Fruit fly (Drosophila melanogaster) whole organism, pupa: ENCODE data around the gene wus.

ENCODE experiments used
- CG10348 ChIP-seq: fragments of 200-800 bp; sonication (Bioruptor generic); IDR thresholded peaks from 2 replicates; pipeline ENCODE4 v1.3.6; 2022; ENCODE audit warnings: missing biosample characterization, missing genetic modification characterization
- CG12605 ChIP-seq: fragments of 200-800 bp; sonication (Bioruptor generic); IDR thresholded peaks from 2 replicates; pipeline ENCODE4 v1.3.6; 2022; ENCODE audit warnings: missing biosample characterization, missing genetic modification characterization
- CG13204 ChIP-seq: fragments of 200-800 bp; sonication (Bioruptor generic); optimal IDR thresholded peaks from 2 replicates; lab custom pipeline; 2018; ENCODE audit warnings: missing biosample characterization, mild to moderate bottlenecking, missing genetic modification characterization, moderate library complexity
- CG14655 ChIP-seq: fragments of 200-800 bp; sonication (Bioruptor generic); optimal IDR thresholded peaks from 3 replicates; lab custom pipeline; 2017; ENCODE audit warnings: mild to moderate bottlenecking, missing biosample characterization, missing genetic modification reagents, missing genetic modification characterization
- CG15710 ChIP-seq: fragments of 200-800 bp; sonication (Bioruptor generic); optimal IDR thresholded peaks from 2 replicates; lab custom pipeline; 2018; ENCODE audit warnings: missing biosample characterization, mild to moderate bottlenecking, missing genetic modification characterization, moderate library complexity
- CG17806 ChIP-seq: fragments of 200-800 bp; sonication (Bioruptor generic); optimal IDR thresholded peaks from 2 replicates; lab custom pipeline; 2018; ENCODE audit warnings: missing biosample characterization, mild to moderate bottlenecking, missing genetic modification characterization, moderate library complexity
- CG32121 ChIP-seq: fragments of 200-800 bp; sonication (Bioruptor generic); IDR thresholded peaks from 2 replicates; pipeline ENCODE4 v1.3.6; 2022; ENCODE audit warnings: missing biosample characterization, missing genetic modification characterization
- CG34367 ChIP-seq: fragments of 200-800 bp; sonication (Bioruptor generic); optimal IDR thresholded peaks from 2 replicates; lab custom pipeline; 2018; ENCODE audit warnings: missing biosample characterization, mild to moderate bottlenecking, missing genetic modification characterization
- CG4496 ChIP-seq: fragments of 200-800 bp; sonication (Bioruptor generic); IDR thresholded peaks from 3 replicates; pipeline ENCODE4 v1.3.6; 2022; ENCODE audit warnings: missing biosample characterization, missing genetic modification characterization
- CG8159 ChIP-seq: fragments of 200-800 bp; sonication (Bioruptor generic); optimal IDR thresholded peaks from 3 replicates; lab custom pipeline; 2018; ENCODE audit warnings: missing biosample characterization, mild to moderate bottlenecking, missing genetic modification characterization, moderate library complexity
- CG8301 ChIP-seq: fragments of 200-800 bp; sonication (Bioruptor generic); optimal IDR thresholded peaks from 2 replicates; lab custom pipeline; 2018; ENCODE audit warnings: missing biosample characterization, mild to moderate bottlenecking, missing genetic modification characterization
- CG9948 ChIP-seq: fragments of 200-800 bp; sonication (Bioruptor generic); optimal IDR thresholded peaks from 2 replicates; lab custom pipeline; 2018; ENCODE audit warnings: missing biosample characterization, mild to moderate bottlenecking, missing genetic modification characterization, moderate library complexity
- D1 ChIP-seq: fragments of 200-800 bp; sonication (Bioruptor generic); optimal IDR thresholded peaks from 2 replicates; lab custom pipeline; 2018; ENCODE audit warnings: missing biosample characterization, mild to moderate bottlenecking, missing genetic modification characterization, moderate library complexity
- EcR ChIP-seq: fragments of 200-800 bp; sonication (Bioruptor generic); optimal IDR thresholded peaks from 3 replicates; lab custom pipeline; 2019; ENCODE audit warnings: missing biosample characterization, missing genetic modification characterization, mild to moderate bottlenecking, moderate library complexity, missing genetic modification reagents
- Ets98B ChIP-seq: fragments of 200-800 bp; sonication (Bioruptor generic); IDR thresholded peaks from 2 replicates; pipeline ENCODE4 v1.3.6; 2022; ENCODE audit warnings: missing biosample characterization, missing genetic modification characterization
- Pif1A ChIP-seq: fragments of 200-800 bp; sonication (Bioruptor generic); optimal IDR thresholded peaks from 3 replicates; lab custom pipeline; 2016; ENCODE audit warnings: missing biosample characterization, missing genetic modification characterization
- Pif1B ChIP-seq: fragments of 200-800 bp; sonication (Bioruptor generic); optimal IDR thresholded peaks from 3 replicates; lab custom pipeline; 2016; ENCODE audit warnings: missing biosample characterization, missing genetic modification characterization
- Snoo ChIP-seq: fragments of 200-800 bp; sonication (Bioruptor generic); optimal IDR thresholded peaks from 3 replicates; lab custom pipeline; 2017; ENCODE audit warnings: missing biosample characterization, mild to moderate bottlenecking, missing genetic modification characterization, inconsistent platforms
- fd96Ca ChIP-seq: fragments of 200-800 bp; sonication (Bioruptor generic); IDR thresholded peaks from 3 replicates; pipeline ENCODE4 v1.3.6; 2022; ENCODE audit warnings: missing biosample characterization, missing genetic modification characterization
- gl ChIP-seq: fragments of 200-800 bp; sonication (Bioruptor generic); optimal IDR thresholded peaks from 2 replicates; lab custom pipeline; 2018; ENCODE audit warnings: missing biosample characterization, mild to moderate bottlenecking, missing genetic modification characterization
- rn ChIP-seq: fragments of 200-800 bp; sonication (Bioruptor generic); IDR thresholded peaks from 2 replicates; pipeline ENCODE4 v1.3.6; 2022; ENCODE audit warnings: missing biosample characterization, missing genetic modification characterization

The wus gene

DNA sequence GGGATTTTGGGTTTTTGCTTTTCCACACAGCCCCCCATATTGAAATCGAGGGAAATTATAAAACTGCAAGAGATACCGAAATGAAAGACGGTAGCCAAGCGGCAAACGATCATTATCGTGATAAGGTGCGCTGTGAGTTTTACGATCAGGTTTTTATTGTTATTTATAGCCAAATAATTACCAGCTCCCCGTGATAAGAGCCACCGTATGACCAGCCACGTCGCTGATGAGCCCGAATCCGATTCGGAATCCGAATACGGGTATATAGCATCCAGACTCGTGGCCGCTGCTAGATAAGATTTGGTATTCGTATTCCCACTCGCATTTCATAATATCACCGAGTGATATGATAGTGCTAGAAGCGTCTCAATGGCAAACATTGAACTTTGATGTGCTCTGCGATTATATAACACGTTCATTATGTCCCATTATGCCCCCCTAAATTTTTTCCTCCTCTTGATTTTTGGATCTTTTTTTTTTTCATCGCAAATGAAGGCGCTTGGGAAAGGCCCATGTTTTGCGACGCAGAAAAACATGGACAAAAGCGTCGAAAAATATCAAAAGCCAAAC lies 21.8 kb downstream of the wus start:
- TF ChIP-seq CG8159 (tag; lab: Kevin White, UChicago), result no peak

DNA sequence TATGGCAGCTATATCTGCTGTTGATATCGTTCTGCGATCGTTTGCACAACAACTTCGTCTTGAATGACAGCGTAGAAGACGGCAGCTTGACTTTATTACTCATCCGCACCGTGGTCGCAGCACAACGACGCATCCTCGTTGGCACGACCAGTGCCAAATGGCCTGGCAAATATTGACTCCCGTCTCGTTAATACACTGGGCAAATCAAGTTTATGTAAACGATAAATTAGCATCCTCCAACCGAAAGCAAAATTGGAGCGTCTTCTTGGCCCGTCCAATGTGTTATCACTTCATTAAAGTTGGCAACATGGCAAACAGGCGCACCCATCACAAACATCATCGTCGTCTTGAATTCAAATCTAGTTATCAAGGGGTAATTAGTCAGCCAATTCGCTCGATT lies 23.2 kb downstream of the wus start:
- TF ChIP-seq CG4496 (GFP tag; lab: Robert Waterston, UW) (0 out of 3 replicates have a peak, but pooled peaks have one; percentile 16), CG9948 (tag; lab: Kevin White, UChicago) (no peak)

DNA sequence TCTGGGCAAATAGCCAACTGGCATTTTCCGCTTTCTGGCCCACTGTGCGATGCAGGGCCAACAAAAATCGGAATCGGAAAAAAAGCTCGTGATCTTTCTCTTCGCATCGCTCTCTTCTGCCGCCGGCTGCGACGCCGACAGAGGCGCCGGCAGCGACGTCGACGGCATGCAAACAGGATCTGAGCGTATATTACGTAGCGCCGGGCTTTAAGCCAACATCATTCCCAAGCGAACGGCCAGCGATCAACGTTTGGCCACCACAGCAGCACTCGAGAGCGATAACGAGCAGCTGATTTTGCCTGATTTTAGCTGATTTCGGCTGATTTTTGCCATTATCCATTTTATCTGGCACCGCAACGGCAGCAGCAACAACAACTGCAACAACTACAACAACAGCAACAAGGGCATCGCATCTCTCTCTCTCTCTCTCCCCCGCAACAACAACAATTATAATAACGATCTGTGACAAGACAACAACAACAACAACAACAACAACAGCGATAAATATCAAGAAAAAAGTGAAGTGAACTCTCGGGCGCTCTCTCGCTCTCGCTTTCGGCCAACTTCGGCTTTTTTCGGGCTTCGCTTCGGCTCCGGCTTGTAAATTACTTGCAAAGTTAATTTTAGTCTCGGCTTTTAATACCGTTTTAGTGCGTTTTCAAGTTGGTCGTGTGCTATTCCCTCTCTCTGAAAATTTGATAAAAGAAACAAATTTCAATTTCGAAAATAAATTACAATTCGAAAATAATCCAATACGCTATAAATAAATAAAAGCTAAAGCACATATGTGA lies 27.5 kb downstream of the wus start, which contains the start of gene CG4928:
Gene CG4928 (plus strand): TSS at position 216 of the 791 bp plus-strand sequence.
- TF ChIP-seq CG17806 (tag; lab: Kevin White, UChicago), result no peak
- TF ChIP-seq fd96Ca (GFP tag; lab: Robert Waterston, UW), result no peak
- TF ChIP-seq CG10348 (GFP tag; lab: Robert Waterston, UW), result no peak
- TF ChIP-seq Snoo (tag; lab: Kevin White, UChicago), result no peak
- no peak for TF ChIP-seq Pif1A
- TF ChIP-seq CG9948 (tag; lab: Kevin White, UChicago), result no peak
- peak; percentile 67 for TF ChIP-seq EcR
- TF ChIP-seq CG8301 (tag; lab: Kevin White, UChicago), result no peak
- peak; percentile 20; the same call in 1 of the 2 replicates for TF ChIP-seq Ets98B (GFP tag; lab: Robert Waterston, UW)
- TF ChIP-seq CG34367 (tag; lab: Kevin White, UChicago), result no peak
- TF ChIP-seq CG14655, result no peak
- no peak for TF ChIP-seq D1 (tag; lab: Kevin White, UChicago)
- no peak for TF ChIP-seq CG32121 (GFP tag; lab: Robert Waterston, UW)
- TF ChIP-seq CG13204 (GFP tag; lab: Kevin White, UChicago), result peak; percentile 40
- no peak for TF ChIP-seq rn

DNA sequence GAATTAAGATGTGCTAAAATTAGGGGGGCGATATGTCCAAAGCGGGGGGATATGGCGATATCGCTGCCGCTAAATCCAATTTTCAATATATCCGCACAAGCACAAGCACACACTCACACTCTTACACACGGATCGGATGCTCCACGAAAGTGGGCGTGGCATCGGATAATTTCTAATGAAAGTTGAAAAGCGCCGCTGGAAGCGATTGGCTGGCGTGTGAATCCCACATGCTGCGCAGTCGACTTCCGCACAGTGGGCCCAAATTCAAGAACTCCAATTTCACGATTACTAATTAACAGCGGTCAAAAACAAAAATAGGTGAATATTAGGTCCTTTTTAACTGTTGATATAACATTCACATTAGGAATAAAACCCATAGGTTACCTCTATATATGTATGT lies 28.7 kb downstream of the wus start:
- no peak for TF ChIP-seq CG4496 (GFP tag; lab: Robert Waterston, UW)
- no peak for TF ChIP-seq CG17806 (tag; lab: Kevin White, UChicago)
- TF ChIP-seq Pif1B (GFP tag; lab: Kevin White, UChicago), result no peak
- no peak for TF ChIP-seq CG8301 (tag; lab: Kevin White, UChicago)
- TF ChIP-seq D1 (tag; lab: Kevin White, UChicago), result no peak
- no peak for TF ChIP-seq CG8159 (tag; lab: Kevin White, UChicago)
- no peak for TF ChIP-seq CG9948 (tag; lab: Kevin White, UChicago)
- no peak for TF ChIP-seq Ets98B (GFP tag; lab: Robert Waterston, UW)

DNA sequence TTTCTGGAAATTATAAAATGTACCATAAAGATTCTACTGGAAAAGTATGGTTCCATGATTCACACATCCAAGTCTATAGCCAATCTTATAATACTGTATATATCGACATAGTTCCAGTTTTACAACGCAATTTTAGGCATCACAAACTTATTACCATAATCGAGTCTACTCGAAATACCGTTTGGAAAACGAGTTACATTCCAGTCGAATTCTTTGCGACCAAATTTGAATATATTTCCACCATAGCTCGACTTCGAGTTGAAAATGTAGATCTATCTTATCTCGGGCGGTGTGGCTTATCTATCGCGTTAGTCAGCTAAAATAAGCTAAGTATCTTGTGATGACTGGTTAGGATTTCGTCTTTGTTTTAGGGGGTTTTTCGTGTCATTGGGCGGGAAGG lies 30.8 kb downstream of the wus start:
- no peak for TF ChIP-seq CG32121 (GFP tag; lab: Robert Waterston, UW)
- no peak for TF ChIP-seq gl (tag; lab: Kevin White, UChicago)
- no peak for TF ChIP-seq CG13204 (GFP tag; lab: Kevin White, UChicago)
- no peak for TF ChIP-seq CG8301 (tag; lab: Kevin White, UChicago)
- no peak for TF ChIP-seq fd96Ca (GFP tag; lab: Robert Waterston, UW)
- TF ChIP-seq CG10348 (GFP tag; lab: Robert Waterston, UW), result no peak
- no peak for TF ChIP-seq CG14655
- no peak for TF ChIP-seq CG34367 (tag; lab: Kevin White, UChicago)
- no peak for TF ChIP-seq CG17806 (tag; lab: Kevin White, UChicago)
- no peak for TF ChIP-seq Snoo (tag; lab: Kevin White, UChicago)
- no peak for TF ChIP-seq CG8159 (tag; lab: Kevin White, UChicago)
- TF ChIP-seq Ets98B (GFP tag; lab: Robert Waterston, UW), result no peak
- TF ChIP-seq CG15710, result no peak
- no peak for TF ChIP-seq CG12605 (GFP tag; lab: Robert Waterston, UW)
- no peak for TF ChIP-seq rn

DNA sequence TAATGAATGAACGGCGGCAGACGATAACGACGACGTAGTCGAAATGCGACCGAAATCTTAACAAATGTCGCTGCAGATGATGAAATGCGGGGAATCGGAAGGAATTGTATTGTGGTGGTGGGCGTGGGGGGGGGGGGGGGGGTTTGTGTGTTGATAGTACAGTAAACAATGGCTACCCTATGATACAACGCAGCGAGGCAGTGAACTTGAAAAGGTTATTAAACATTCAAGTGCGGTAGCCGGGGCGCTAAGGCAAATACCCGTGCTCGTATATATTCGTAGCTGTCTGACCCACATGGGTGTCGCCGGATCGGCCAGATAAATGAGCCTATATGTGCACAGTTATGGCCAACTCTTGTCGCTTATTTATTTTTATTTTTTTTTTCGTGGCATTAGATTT lies 31.4 kb downstream of the wus start:
- TF ChIP-seq CG14655 (no peak), Snoo (tag; lab: Kevin White, UChicago) (no peak), CG9948 (tag; lab: Kevin White, UChicago) (no peak), CG17806 (tag; lab: Kevin White, UChicago) (no peak), CG34367 (tag; lab: Kevin White, UChicago) (no peak), Pif1A (no peak)

DNA sequence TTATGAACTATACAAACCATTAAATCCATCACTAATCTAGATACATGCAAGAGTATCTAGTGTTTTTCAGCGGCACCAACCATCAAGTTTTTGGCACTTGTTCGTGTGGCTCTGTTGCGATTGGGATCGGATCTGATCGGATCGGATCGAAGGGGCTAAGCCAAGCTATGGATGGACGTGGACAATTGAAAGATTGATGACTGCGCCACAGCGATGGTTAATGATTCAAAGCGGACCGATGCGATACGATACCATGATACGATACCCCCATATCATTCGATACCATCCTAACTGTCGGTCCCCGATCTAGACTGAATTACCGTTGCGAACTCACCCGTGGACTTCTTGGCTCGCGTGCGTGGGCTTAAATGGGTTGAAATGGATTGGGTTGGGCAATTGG lies 33.0 kb downstream of the wus start:
- no peak for TF ChIP-seq CG12605 (GFP tag; lab: Robert Waterston, UW)
- TF ChIP-seq fd96Ca (GFP tag; lab: Robert Waterston, UW), result no peak
- no peak for TF ChIP-seq CG32121 (GFP tag; lab: Robert Waterston, UW)
- TF ChIP-seq CG8301 (tag; lab: Kevin White, UChicago), result no peak
